Fruit fly (Drosophila melanogaster): ENCODE data around the gene CG11841.

CG11841 gene

DNA sequence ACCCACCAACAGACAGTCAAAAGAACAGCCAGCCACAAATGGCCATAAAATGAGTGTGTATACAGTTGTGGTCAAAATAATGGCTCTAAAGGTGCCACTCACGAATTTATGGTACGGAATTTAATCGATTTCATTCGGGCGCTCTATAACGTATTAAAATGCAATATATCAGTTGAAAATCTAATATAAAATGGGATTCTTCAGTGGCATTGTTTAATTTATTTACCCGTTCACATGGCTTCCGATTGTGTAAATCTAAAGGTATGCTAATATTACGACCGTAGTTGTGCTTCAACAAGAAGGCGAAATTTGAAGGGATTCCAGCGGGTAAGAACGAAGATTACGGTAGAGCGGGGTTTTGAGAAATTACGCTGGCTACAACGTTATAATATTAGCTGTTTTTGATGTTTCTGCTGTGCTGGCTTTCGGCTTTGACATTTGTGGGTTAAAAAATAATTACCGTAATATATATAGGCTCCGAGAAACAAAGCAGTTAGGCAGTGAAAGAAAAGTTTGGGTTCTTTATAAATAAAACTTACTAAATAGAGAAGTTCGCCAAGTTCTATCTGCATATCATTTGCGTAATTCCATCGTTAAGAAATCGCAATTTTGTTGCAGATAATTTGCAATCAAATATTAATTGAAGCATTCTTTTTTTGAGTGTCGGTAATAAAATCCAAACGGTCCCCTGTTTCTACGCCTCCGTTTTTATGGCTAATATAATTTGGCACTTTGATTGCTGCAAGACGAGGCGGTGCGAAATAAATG lies 25.0 kb downstream of the CG11841 start (continued):
- TF ChIP-seq Lim3 (GFP tag; IDR thresholded peaks at IDR 0.05) (no peak), odd (GFP tag; optimal IDR thresholded peaks at IDR 0.05) (no peak), CG3163 (GFP tag; optimal IDR thresholded peaks at IDR 0.05) (no peak), CG4328 (GFP tag; optimal IDR thresholded peaks at IDR 0.05) (no peak), CG3995 (GFP tag; optimal IDR thresholded peaks at IDR 0.05) (no peak), Atf3 (GFP tag; optimal IDR thresholded peaks at IDR 0.05) (no peak), Chrac-16 (GFP tag; optimal IDR thresholded peaks at IDR 0.05) (no peak), psq (GFP tag; optimal IDR thresholded peaks at IDR 0.05) (no peak), bcd (GFP tag; optimal IDR thresholded peaks at IDR 0.05) (no peak), CG4820 (GFP tag; optimal IDR thresholded peaks at IDR 0.05) (no peak), peb (GFP tag; IDR thresholded peaks at IDR 0.05) (no peak), CG7556 (GFP tag; optimal IDR thresholded peaks at IDR 0.05) (peak; percentile 45), trem (tag; optimal IDR thresholded peaks at IDR 0.05) (no peak), BtbVII (GFP tag; optimal IDR thresholded peaks at IDR 0.05) (no peak), sqz (GFP tag; optimal IDR thresholded peaks at IDR 0.05) (no peak), Ravus (GFP tag; IDR thresholded peaks at IDR 0.05) (no peak), knrl (GFP tag; IDR thresholded peaks at IDR 0.05; ENCODE audit: partially characterized antibody) (no peak), CG4730 (GFP tag; IDR thresholded peaks at IDR 0.05) (no peak), caup (GFP tag; optimal IDR thresholded peaks at IDR 0.05; ENCODE audit: severe bottlenecking) (no peak), B-H1 (GFP tag; IDR thresholded peaks at IDR 0.05) (no peak), luna (GFP tag; optimal IDR thresholded peaks at IDR 0.05) (no peak), CG17361 (GFP tag; IDR thresholded peaks at IDR 0.05) (no peak), CG4282 (GFP tag; optimal IDR thresholded peaks at IDR 0.05) (no peak), Bgb (GFP tag; IDR thresholded peaks at IDR 0.05; ENCODE audit: partially characterized antibody) (no peak), CG3281 (GFP tag; optimal IDR thresholded peaks at IDR 0.05) (peak; percentile 24), pita (GFP tag; optimal IDR thresholded peaks at IDR 0.05) (no peak), HHEX (GFP tag; optimal IDR thresholded peaks at IDR 0.05) (no peak), ato (GFP tag; IDR thresholded peaks at IDR 0.05; ENCODE audit: partially characterized antibody) (no peak), fd96Cb (tag; optimal IDR thresholded peaks at IDR 0.05) (no peak), H2.0 (GFP tag; IDR thresholded peaks at IDR 0.05) (no peak), her (GFP tag; optimal IDR thresholded peaks at IDR 0.05) (no peak), CG3065 (GFP tag; optimal IDR thresholded peaks at IDR 0.05) (no peak), tgo (GFP tag; IDR thresholded peaks at IDR 0.05) (no peak), CG15011 (GFP tag; optimal IDR thresholded peaks at IDR 0.05) (no peak), tio (GFP tag; optimal IDR thresholded peaks at IDR 0.05) (no peak), gsb-n (tag; optimal IDR thresholded peaks at IDR 0.05) (no peak), p53 (GFP tag; optimal IDR thresholded peaks at IDR 0.05) (no peak), CG10959 (GFP tag; IDR thresholded peaks at IDR 0.05) (no peak), Deaf1 (tag; optimal IDR thresholded peaks at IDR 0.05) (no peak), Jarid2 (GFP tag; optimal IDR thresholded peaks at IDR 0.05) (no peak), CG6765 (GFP tag; optimal IDR thresholded peaks at IDR 0.05) (no peak), so (GFP tag; IDR thresholded peaks at IDR 0.05) (no peak), rib (GFP tag; IDR thresholded peaks at IDR 0.05) (no peak), Hr3 (GFP tag; optimal IDR thresholded peaks at IDR 0.05) (no peak), CG12071 (GFP tag; optimal IDR thresholded peaks at IDR 0.05) (no peak), CG18262 (tag; optimal IDR thresholded peaks at IDR 0.05) (no peak), HmgD (GFP tag; optimal IDR thresholded peaks at IDR 0.05) (no peak), CG17359 (tag; optimal IDR thresholded peaks at IDR 0.05) (no peak), Oaz (GFP tag; IDR thresholded peaks at IDR 0.05) (no peak), Blimp-1 (GFP tag; optimal IDR thresholded peaks at IDR 0.05) (peak; percentile 13), Dad (GFP tag; optimal IDR thresholded peaks at IDR 0.05) (no peak)
